Worm (Caenorhabditis elegans) whole organism, young adult: ENCODE data around the gene rsp-7.

Experiments used
- F22D6.2 ChIP-seq: sonication (generic microtip); optimal IDR thresholded peaks from 2 replicates; lab custom pipeline; 2016; ENCODE audit warnings: mild to moderate bottlenecking, missing genetic modification characterization, missing compliant biosample characterization
- F37B4.10 ChIP-seq: fragments of 200-800 bp; sonication (Bioruptor generic); IDR thresholded peaks from 2 replicates; pipeline ENCODE4 v1.3.6; 2022; ENCODE audit warnings: missing genetic modification characterization, missing compliant biosample characterization
- F39B2.1 ChIP-seq: fragments of 200-800 bp; sonication (Bioruptor generic); IDR thresholded peaks from 2 replicates; pipeline ENCODE4 v1.3.6; 2022; ENCODE audit warnings: missing genetic modification reagents, missing genetic modification characterization, missing compliant biosample characterization
- F49E8.2 ChIP-seq: sonication (generic microtip); optimal IDR thresholded peaks from 3 replicates; lab custom pipeline; 2017; ENCODE audit warnings: missing genetic modification characterization, mild to moderate bottlenecking, missing compliant biosample characterization, antibody characterized with exemption, moderate library complexity; ENCODE audit not compliant: insufficient read depth
- F52B5.7 ChIP-seq: sonication (generic microtip); optimal IDR thresholded peaks from 2 replicates; lab custom pipeline; 2016; ENCODE audit warnings: mild to moderate bottlenecking, missing genetic modification characterization, missing compliant biosample characterization
- Y53F4B.3 ChIP-seq: fragments of 200-800 bp; sonication (Bioruptor generic); IDR thresholded peaks from 2 replicates; pipeline ENCODE4 v1.3.6; 2022; ENCODE audit warnings: missing genetic modification reagents, missing genetic modification characterization, missing compliant biosample characterization
- Y53G8AR.9 ChIP-seq: fragments of 200-800 bp; sonication (Bioruptor generic); conservative IDR thresholded peaks from 2 replicates; pipeline ENCODE4 v1.3.6; 2022; ENCODE audit warnings: missing genetic modification reagents, missing genetic modification characterization, missing compliant biosample characterization
- Y67H2A.10 ChIP-seq: fragments of 200-800 bp; sonication (Bioruptor generic); conservative IDR thresholded peaks from 2 replicates; pipeline ENCODE4 v1.3.6; 2022; ENCODE audit warnings: missing genetic modification reagents, missing genetic modification characterization, missing compliant biosample characterization
- ZK185.1 ChIP-seq: sonication (generic microtip); optimal IDR thresholded peaks from 2 replicates; lab custom pipeline; 2016; ENCODE audit warnings: mild to moderate bottlenecking, missing genetic modification characterization, missing compliant biosample characterization; ENCODE audit not compliant: poor library complexity, severe bottlenecking
- aptf-2 ChIP-seq: fragments of 200-800 bp; sonication (Bioruptor generic); conservative IDR thresholded peaks from 2 replicates; pipeline ENCODE4 v1.3.6; 2022; ENCODE audit warnings: missing genetic modification reagents, missing genetic modification characterization, missing compliant biosample characterization
- aptf-3 ChIP-seq: fragments of 200-800 bp; sonication (Bioruptor generic); IDR thresholded peaks from 2 replicates; pipeline ENCODE4 v1.3.6; 2022; ENCODE audit warnings: missing genetic modification characterization, missing compliant biosample characterization
- athp-1 ChIP-seq: sonication (generic microtip); optimal IDR thresholded peaks from 2 replicates; lab custom pipeline; 2017; ENCODE audit warnings: mild to moderate bottlenecking, missing genetic modification characterization, missing compliant biosample characterization
- bed-2 ChIP-seq: fragments of 200-800 bp; sonication (Bioruptor generic); IDR thresholded peaks from 2 replicates; pipeline ENCODE4 v1.3.6; 2022; ENCODE audit warnings: missing genetic modification reagents, missing genetic modification characterization, missing compliant biosample characterization
- ceh-100 ChIP-seq: fragments of 200-800 bp; sonication (Bioruptor generic); IDR thresholded peaks from 2 replicates; pipeline ENCODE4 v1.3.6; 2022; ENCODE audit warnings: missing genetic modification reagents, missing genetic modification characterization, missing compliant biosample characterization
- ceh-91 ChIP-seq: fragments of 200-800 bp; sonication (Bioruptor generic); IDR thresholded peaks from 2 replicates; pipeline ENCODE4 v1.3.6; 2022; ENCODE audit warnings: missing genetic modification reagents, missing genetic modification characterization, missing compliant biosample characterization
- die-1 ChIP-seq: sonication (generic microtip); optimal IDR thresholded peaks from 2 replicates; lab custom pipeline; 2016; ENCODE audit warnings: missing genotype, mild to moderate bottlenecking, missing genetic modification characterization, missing compliant biosample characterization
- dpff-1 ChIP-seq: sonication (generic microtip); optimal IDR thresholded peaks from 2 replicates; lab custom pipeline; 2017; ENCODE audit warnings: mild to moderate bottlenecking, missing genetic modification characterization, missing compliant biosample characterization
- efl-1 ChIP-seq: fragments of 150-350 bp; optimal IDR thresholded peaks from 2 replicates; lab custom pipeline; 2014; ENCODE audit warnings: missing biosample characterization, missing genetic modification reagents, missing genetic modification characterization
- egl-18 ChIP-seq: fragments of 200-800 bp; sonication (Bioruptor generic); IDR thresholded peaks from 2 replicates; pipeline ENCODE4 v1.3.6; 2022; ENCODE audit warnings: missing genetic modification reagents, missing genetic modification characterization, missing compliant biosample characterization
- fkh-3 ChIP-seq: sonication (generic microtip); optimal IDR thresholded peaks from 2 replicates; lab custom pipeline; 2016; ENCODE audit warnings: mild to moderate bottlenecking, missing genetic modification characterization, missing compliant biosample characterization
- him-1 ChIP-seq: sonication (generic microtip); optimal IDR thresholded peaks from 2 replicates; lab custom pipeline; 2016; ENCODE audit warnings: missing genotype, missing genetic modification reagents, missing genetic modification characterization, missing compliant biosample characterization
- hlh-12 ChIP-seq: sonication (generic microtip); optimal IDR thresholded peaks from 2 replicates; lab custom pipeline; 2016; ENCODE audit warnings: missing genetic modification characterization, missing compliant biosample characterization
- hmg-1.2 ChIP-seq: fragments of 200-800 bp; sonication (Bioruptor generic); IDR thresholded peaks from 2 replicates; pipeline ENCODE4 v1.3.6; 2022; ENCODE audit warnings: missing genetic modification reagents, missing genetic modification characterization, missing compliant biosample characterization
- hmg-20 ChIP-seq: fragments of 200-800 bp; sonication (Bioruptor generic); IDR thresholded peaks from 2 replicates; pipeline ENCODE4 v1.3.6; 2022; ENCODE audit warnings: missing genetic modification reagents, missing genetic modification characterization, missing compliant biosample characterization
- hrde-1 ChIP-seq: sonication (generic microtip); optimal IDR thresholded peaks from 2 replicates; lab custom pipeline; 2016; ENCODE audit warnings: missing genetic modification characterization, mild to moderate bottlenecking, missing compliant biosample characterization, moderate library complexity, missing genotype, missing genetic modification reagents, borderline replicate concordance
- lag-1 ChIP-seq: fragments of 200-800 bp; sonication (Bioruptor generic); IDR thresholded peaks from 2 replicates; pipeline ENCODE4 v1.3.6; 2022; ENCODE audit warnings: missing genetic modification reagents, missing genetic modification characterization, missing compliant biosample characterization
- lin-35 ChIP-seq, 3 experiments: fragments of 150-350 bp in 2 of 3; sonication (generic microtip) in 1 of 3; optimal IDR thresholded peaks; 2 replicates each; lab custom pipeline; 2014 to 2018; ENCODE audit warnings: missing biosample characterization in 3 of 3, missing genetic modification characterization in 3 of 3, missing genetic modification reagents in 3 of 3
- lin-40 ChIP-seq: sonication (generic microtip); optimal IDR thresholded peaks from 2 replicates; lab custom pipeline; 2016; ENCODE audit warnings: missing genetic modification characterization, mild to moderate bottlenecking, missing compliant biosample characterization, missing genotype, missing genetic modification reagents
- lsy-27 ChIP-seq: sonication (generic microtip); optimal IDR thresholded peaks from 2 replicates; lab custom pipeline; 2017; ENCODE audit warnings: missing genetic modification characterization, mild to moderate bottlenecking, missing compliant biosample characterization, antibody characterized with exemption, missing genotype, borderline replicate concordance; ENCODE audit not compliant: insufficient read depth
- madf-3 ChIP-seq: fragments of 200-800 bp; sonication (Bioruptor generic); IDR thresholded peaks from 2 replicates; pipeline ENCODE4 v1.3.6; 2022; ENCODE audit warnings: missing genetic modification reagents, missing genetic modification characterization, missing compliant biosample characterization
- mes-4 ChIP-seq: sonication (generic microtip); optimal IDR thresholded peaks from 2 replicates; lab custom pipeline; 2016; ENCODE audit warnings: missing genotype, missing genetic modification characterization, missing compliant biosample characterization
- nfyb-1 ChIP-seq: fragments of 200-800 bp; sonication (Bioruptor generic); IDR thresholded peaks from 2 replicates; pipeline ENCODE4 v1.3.6; 2022; ENCODE audit warnings: missing genetic modification reagents, missing genetic modification characterization, missing compliant biosample characterization
- nhr-27 ChIP-seq: fragments of 200-800 bp; sonication (Bioruptor generic); optimal IDR thresholded peaks from 2 replicates; lab custom pipeline; 2018; ENCODE audit warnings: mild to moderate bottlenecking, missing genetic modification characterization, moderate library complexity, missing compliant biosample characterization
- nhr-90 ChIP-seq: sonication (generic microtip); optimal IDR thresholded peaks from 2 replicates; lab custom pipeline; 2016; ENCODE audit warnings: missing genotype, mild to moderate bottlenecking, missing genetic modification characterization, missing compliant biosample characterization
- pbrm-1 ChIP-seq: fragments of 200-800 bp; sonication (Bioruptor generic); IDR thresholded peaks from 2 replicates; pipeline ENCODE4 v1.3.6; 2022; ENCODE audit warnings: missing genetic modification reagents, missing genetic modification characterization, missing compliant biosample characterization
- rcor-1 ChIP-seq: fragments of 200-800 bp; sonication (Bioruptor generic); IDR thresholded peaks from 2 replicates; pipeline ENCODE4 v1.3.6; 2022; ENCODE audit warnings: missing genetic modification reagents, missing genetic modification characterization, missing compliant biosample characterization
- rec-8 ChIP-seq, 2 experiments: sonication (generic microtip); optimal IDR thresholded peaks; 2 replicates each; lab custom pipeline; 2016; ENCODE audit warnings: mild to moderate bottlenecking in 2 of 2, missing genetic modification characterization in 2 of 2, missing genetic modification reagents in 2 of 2, missing genotype in 2 of 2, missing biosample characterization in 1 of 2, missing compliant biosample characterization in 1 of 2, moderate library complexity in 1 of 2
- repo-1 ChIP-seq: sonication (generic microtip); optimal IDR thresholded peaks from 2 replicates; lab custom pipeline; 2017; ENCODE audit warnings: mild to moderate bottlenecking, missing genetic modification characterization, missing compliant biosample characterization
- snpc-1.1 ChIP-seq: sonication (generic microtip); optimal IDR thresholded peaks from 2 replicates; lab custom pipeline; 2017; ENCODE audit warnings: missing genetic modification characterization, mild to moderate bottlenecking, missing compliant biosample characterization, antibody characterized with exemption, moderate library complexity, missing genotype, missing genetic modification reagents; ENCODE audit not compliant: insufficient read depth
- snpc-3.4 ChIP-seq: sonication (generic microtip); optimal IDR thresholded peaks from 2 replicates; lab custom pipeline; 2017; ENCODE audit warnings: missing genetic modification characterization, mild to moderate bottlenecking, missing compliant biosample characterization, antibody characterized with exemption, moderate library complexity, missing genotype, missing genetic modification reagents
- somi-1 ChIP-seq: fragments of 200-800 bp; sonication (Bioruptor generic); optimal IDR thresholded peaks from 2 replicates; lab custom pipeline; 2018; ENCODE audit warnings: mild to moderate bottlenecking, missing genetic modification characterization, missing compliant biosample characterization
- sptf-2 ChIP-seq: fragments of 200-800 bp; sonication (Bioruptor generic); optimal IDR thresholded peaks from 2 replicates; lab custom pipeline; 2018; ENCODE audit warnings: mild to moderate bottlenecking, missing genetic modification characterization, missing compliant biosample characterization
- unc-62 ChIP-seq: fragments of 150-350 bp; optimal IDR thresholded peaks from 2 replicates; lab custom pipeline; 2014; ENCODE audit warnings: missing biosample characterization, missing genetic modification reagents, missing genetic modification characterization
- zfh-2 ChIP-seq: fragments of 200-800 bp; sonication (Bioruptor generic); conservative IDR thresholded peaks from 2 replicates; pipeline ENCODE4 v1.3.6; 2022; ENCODE audit warnings: missing genetic modification reagents, missing genetic modification characterization, missing compliant biosample characterization
- zim-3 ChIP-seq: sonication (generic microtip); optimal IDR thresholded peaks from 2 replicates; lab custom pipeline; 2017; ENCODE audit warnings: mild to moderate bottlenecking, missing genetic modification characterization, moderate library complexity, missing compliant biosample characterization
- ztf-25 ChIP-seq: fragments of 200-800 bp; sonication (Bioruptor generic); IDR thresholded peaks from 2 replicates; pipeline ENCODE4 v1.3.6; 2022; ENCODE audit warnings: missing genetic modification reagents, missing genetic modification characterization, missing compliant biosample characterization
- ztf-3 ChIP-seq: fragments of 200-800 bp; sonication (Bioruptor generic); optimal IDR thresholded peaks from 2 replicates; lab custom pipeline; 2018; ENCODE audit warnings: mild to moderate bottlenecking, missing genetic modification characterization, missing compliant biosample characterization

The rsp-7 gene

DNA sequence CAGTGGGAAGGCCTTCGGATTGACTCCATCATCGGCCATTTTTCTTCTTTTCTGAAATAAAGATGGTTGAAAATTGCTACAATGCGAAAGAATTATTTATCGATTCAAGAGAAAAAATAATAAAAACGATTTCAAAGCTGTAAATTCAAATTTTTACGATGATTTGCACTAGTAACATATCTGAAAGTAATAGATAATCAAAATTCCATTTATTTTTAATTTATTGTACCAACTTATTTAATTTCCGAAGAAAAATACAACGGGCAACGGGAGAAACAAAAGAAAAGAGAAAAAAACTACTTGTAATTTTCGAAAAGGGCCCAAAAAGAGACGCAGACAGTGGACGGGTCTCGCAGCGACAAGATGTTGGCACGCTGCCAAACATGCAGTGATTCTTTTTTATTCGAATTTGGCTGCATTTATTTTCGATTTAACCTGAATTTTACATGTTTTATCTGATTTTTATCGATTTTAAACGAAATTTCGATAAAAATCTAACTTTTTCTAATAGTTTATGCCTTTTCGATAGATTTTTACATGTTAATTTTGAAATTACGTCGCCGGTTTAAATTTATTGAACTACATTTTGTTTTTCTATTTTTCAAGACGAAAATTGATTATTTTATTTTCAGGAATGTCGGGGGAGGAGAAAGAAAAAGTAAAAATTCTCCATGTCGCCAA lies at the start of gene rsp-7, which contains the start of gene snu-13 (continued):
- no peak for TF ChIP-seq snpc-3.4 (tag; lab: Kevin White, UChicago)
- no peak for TF ChIP-seq F37B4.10 (GFP tag; lab: Robert Waterston, UW)
- TF ChIP-seq F22D6.2 (tag; lab: Kevin White, UChicago) = no peak
- no peak for TF ChIP-seq repo-1
- TF ChIP-seq F52B5.7 (tag; lab: Kevin White, UChicago) = no peak
- TF ChIP-seq snpc-1.1 = no peak
- TF ChIP-seq madf-3 (GFP tag; lab: Robert Waterston, UW) = no peak
- no peak for TF ChIP-seq lsy-27 (tag; lab: Kevin White, UChicago)
- no peak for TF ChIP-seq zim-3 (tag; lab: Kevin White, UChicago)
- peak; percentile 34 for TF ChIP-seq efl-1 (GFP tag; lab: Kevin White, UChicago)
- TF ChIP-seq rec-8 (tag; optimal IDR thresholded peaks at IDR 0.05; lab: Kevin White, UChicago) = no peak
- no peak for TF ChIP-seq aptf-2 (GFP tag; lab: Robert Waterston, UW)
- TF ChIP-seq hlh-12 (tag; lab: Kevin White, UChicago) = no peak
- TF ChIP-seq nhr-90 (tag; lab: Kevin White, UChicago) = no peak
- no peak for TF ChIP-seq bed-2 (GFP tag; lab: Robert Waterston, UW)
- TF ChIP-seq aptf-3 (GFP tag; lab: Robert Waterston, UW) = no peak
- TF ChIP-seq unc-62 = no peak
- TF ChIP-seq ceh-100 (GFP tag; lab: Robert Waterston, UW) = no peak
- TF ChIP-seq nhr-27 (tag; lab: Kevin White, UChicago) = no peak
- peak; percentile 68 for TF ChIP-seq ceh-91 (GFP tag; lab: Robert Waterston, UW)
- TF ChIP-seq F39B2.1 = no peak
- TF ChIP-seq Y53G8AR.9 (GFP tag; lab: Robert Waterston, UW) = no peak
- TF ChIP-seq F49E8.2 = peak; percentile 31
- peak; percentile 25 for TF ChIP-seq ZK185.1 (tag; lab: Kevin White, UChicago)
- TF ChIP-seq dpff-1 = no peak
- no peak for TF ChIP-seq ztf-25 (GFP tag; lab: Robert Waterston, UW)
- peak; percentile 37 for TF ChIP-seq lin-40 (tag; lab: Kevin White, UChicago)
- no peak for TF ChIP-seq him-1 (tag; lab: Kevin White, UChicago)
- peak; percentile 0 for TF ChIP-seq somi-1
- TF ChIP-seq hmg-20 (GFP tag; lab: Robert Waterston, UW) = no peak
- no peak for TF ChIP-seq hrde-1
- peak; percentile 42; the same call in 1 of the 2 replicates for TF ChIP-seq hmg-1.2
- peak in 1 of 3 experiments; percentile 50 for TF ChIP-seq lin-35 (GFP tag; optimal IDR thresholded peaks at IDR 0.05; lab: Kevin White, UChicago)
- TF ChIP-seq fkh-3 (tag; lab: Kevin White, UChicago) = no peak
- no peak for TF ChIP-seq lag-1 (GFP tag; lab: Robert Waterston, UW)
- TF ChIP-seq mes-4 = no peak
- no peak for TF ChIP-seq athp-1 (tag; lab: Kevin White, UChicago)
- no peak for TF ChIP-seq Y53F4B.3
- no peak for TF ChIP-seq zfh-2 (GFP tag; lab: Robert Waterston, UW)
- TF ChIP-seq nfyb-1 (GFP tag; lab: Robert Waterston, UW) = no peak
- no peak for TF ChIP-seq sptf-2 (GFP tag; lab: Kevin White, UChicago)
- TF ChIP-seq pbrm-1 (GFP tag; lab: Robert Waterston, UW) = no peak
- TF ChIP-seq egl-18 = no peak
- no peak for TF ChIP-seq die-1
- TF ChIP-seq Y67H2A.10 (GFP tag; lab: Robert Waterston, UW) = no peak
- TF ChIP-seq ztf-3 = no peak
- TF ChIP-seq rcor-1 = 0 out of 2 replicates have a peak, but pooled peaks have one; percentile 6
